Worm (Caenorhabditis elegans): ENCODE data around the gene syd-2.

DNA sequence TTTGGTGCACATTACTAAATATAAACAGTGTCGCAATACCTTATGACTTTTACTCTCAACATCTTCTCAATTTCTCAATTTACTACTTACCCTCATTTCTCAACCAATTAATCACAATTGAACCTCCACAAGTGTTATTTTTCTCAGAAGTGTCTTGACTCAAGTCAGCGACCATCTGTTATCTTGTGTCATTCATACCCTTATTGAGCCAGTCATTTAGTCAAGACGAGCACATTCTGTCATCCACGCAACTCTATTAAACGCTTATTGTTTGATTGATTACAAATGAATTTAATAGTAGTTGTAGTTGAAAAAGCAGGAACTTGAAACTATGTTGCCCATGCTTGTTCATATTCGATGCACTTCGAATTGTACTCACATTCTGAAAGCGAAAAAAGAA is 51.6 kb downstream of the syd-2 start:
- TF ChIP-seq pes-1 (GFP tag; IDR thresholded peaks at IDR 0.05) = no peak
- TF ChIP-seq ceh-13 (GFP tag; optimal IDR thresholded peaks at IDR 0.05) = no peak
- no peak for TF ChIP-seq ama-1 (optimal IDR thresholded peaks at IDR 0.05)
- no peak for TF ChIP-seq aly-1 (tag; optimal IDR thresholded peaks at IDR 0.05)
- no peak for TF ChIP-seq flt-1 (GFP tag; IDR thresholded peaks at IDR 0.05)
- TF ChIP-seq tra-4 (tag; optimal IDR thresholded peaks at IDR 0.05) = no peak
- TF ChIP-seq scrt-1 (GFP tag; IDR thresholded peaks at IDR 0.05) = no peak
- no peak for TF ChIP-seq ets-7 (tag; optimal IDR thresholded peaks at IDR 0.05)
- TF ChIP-seq tbx-11 (GFP tag; IDR thresholded peaks at IDR 0.05) = no peak
- no peak for TF ChIP-seq hnd-1 (tag; optimal IDR thresholded peaks at IDR 0.05)
- TF ChIP-seq F13C5.2 (tag; optimal IDR thresholded peaks at IDR 0.05) = no peak
- no peak for TF ChIP-seq ceh-36 (tag; optimal IDR thresholded peaks at IDR 0.05)
- no peak for TF ChIP-seq hmbx-1 (tag; optimal IDR thresholded peaks at IDR 0.05)
- TF ChIP-seq hmg-4 (GFP tag; optimal IDR thresholded peaks at IDR 0.05) = no peak
